Fruit fly (Drosophila melanogaster): ENCODE results near the gene Grip71.

DNA sequence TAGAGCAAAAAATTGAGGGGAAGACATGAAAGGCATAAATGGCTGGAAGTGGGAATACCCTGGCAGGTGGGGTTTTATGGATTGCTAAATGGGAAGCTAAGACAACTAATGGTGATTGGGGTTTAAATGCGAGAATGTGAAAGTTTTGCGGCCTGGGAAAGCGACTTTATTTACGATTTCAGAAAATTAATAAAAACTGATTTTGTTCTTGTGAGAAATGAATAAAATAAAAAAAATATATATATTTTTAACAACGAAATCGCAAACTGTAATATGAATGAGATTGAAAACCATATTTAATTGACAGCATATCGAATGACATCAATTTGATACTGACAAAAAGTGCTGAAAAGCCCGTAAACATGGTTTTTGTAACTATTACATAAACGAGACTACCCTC is 42.7 kb downstream of the Grip71 start:
- no peak for TF ChIP-seq insv (optimal IDR thresholded peaks at IDR 0.05)
- no peak for TF ChIP-seq Sin3A (optimal IDR thresholded peaks at IDR 0.05)
- no peak for TF ChIP-seq h (optimal IDR thresholded peaks at IDR 0.05)
- no peak for TF ChIP-seq psq (optimal IDR thresholded peaks at IDR 0.05)
- no peak for TF ChIP-seq ttk (optimal IDR thresholded peaks at IDR 0.05)
- TF ChIP-seq Myc (optimal IDR thresholded peaks at IDR 0.05) = no peak

All from Kc167 (cell line).